Fruit fly (Drosophila melanogaster) whole organism, adult: Measurements from ENCODE around the gene CNPYb.

Experiments
- CG11617 ChIP-seq: fragments of 200-800 bp; sonication (Bioruptor generic); optimal IDR thresholded peaks from 2 replicates; lab custom pipeline; 2017; ENCODE audit warnings: mild to moderate bottlenecking, missing biosample characterization, missing genetic modification reagents, missing genetic modification characterization
- CG12768 ChIP-seq: fragments of 200-800 bp; sonication (Bioruptor generic); optimal IDR thresholded peaks from 2 replicates; lab custom pipeline; 2017; ENCODE audit warnings: missing biosample characterization, missing genetic modification characterization, mild to moderate bottlenecking, moderate library complexity, missing genetic modification reagents
- CG14711 ChIP-seq: fragments of 200-800 bp; sonication (Bioruptor generic); optimal IDR thresholded peaks from 2 replicates; lab custom pipeline; 2018; ENCODE audit warnings: missing biosample characterization, mild to moderate bottlenecking, missing genetic modification characterization, moderate library complexity
- CG5204 ChIP-seq: fragments of 200-800 bp; sonication (Bioruptor generic); optimal IDR thresholded peaks from 2 replicates; lab custom pipeline; 2016; ENCODE audit warnings: missing biosample characterization, missing genetic modification characterization
- CG7045 ChIP-seq: fragments of 200-800 bp; sonication (Bioruptor generic); optimal IDR thresholded peaks from 2 replicates; lab custom pipeline; 2017; ENCODE audit warnings: missing biosample characterization, mild to moderate bottlenecking, missing genetic modification characterization
- Clk ChIP-seq: fragments of 200-800 bp; sonication (Bioruptor generic); optimal IDR thresholded peaks from 2 replicates; lab custom pipeline; 2017; ENCODE audit warnings: missing biosample characterization, missing genetic modification characterization
- Hr96 ChIP-seq: fragments of 200-800 bp; sonication (Bioruptor generic); optimal IDR thresholded peaks from 2 replicates; lab custom pipeline; 2016; ENCODE audit warnings: missing biosample characterization, missing genetic modification characterization
- bab1 ChIP-seq: fragments of 200-800 bp; sonication (Bioruptor generic); optimal IDR thresholded peaks from 3 replicates; lab custom pipeline; 2019; ENCODE audit warnings: missing biosample characterization, mild to moderate bottlenecking, missing genetic modification characterization, moderate library complexity
- cnc ChIP-seq, 2 experiments: fragments of >200 bp; optimal IDR thresholded peaks; 2 replicates each; lab custom pipeline; 2017
- kay ChIP-seq: fragments of 200-800 bp; sonication (Bioruptor generic); peaks from one replicate; lab custom pipeline; 2016; ENCODE audit warnings: missing biosample characterization, missing genetic modification characterization, borderline replicate concordance
- ovo ChIP-seq: fragments of 200-800 bp; sonication (Bioruptor generic); optimal IDR thresholded peaks from 2 replicates; lab custom pipeline; 2016; ENCODE audit warnings: missing biosample characterization, missing genetic modification characterization
- tj ChIP-seq: fragments of 200-800 bp; sonication (Bioruptor generic); optimal IDR thresholded peaks from 3 replicates; lab custom pipeline; 2017; ENCODE audit warnings: missing biosample characterization, mild to moderate bottlenecking, missing genetic modification characterization, moderate library complexity
- toe ChIP-seq: fragments of 200-800 bp; sonication (Bioruptor generic); optimal IDR thresholded peaks from 2 replicates; lab custom pipeline; 2016; ENCODE audit warnings: missing biosample characterization, missing genetic modification characterization

DNA sequence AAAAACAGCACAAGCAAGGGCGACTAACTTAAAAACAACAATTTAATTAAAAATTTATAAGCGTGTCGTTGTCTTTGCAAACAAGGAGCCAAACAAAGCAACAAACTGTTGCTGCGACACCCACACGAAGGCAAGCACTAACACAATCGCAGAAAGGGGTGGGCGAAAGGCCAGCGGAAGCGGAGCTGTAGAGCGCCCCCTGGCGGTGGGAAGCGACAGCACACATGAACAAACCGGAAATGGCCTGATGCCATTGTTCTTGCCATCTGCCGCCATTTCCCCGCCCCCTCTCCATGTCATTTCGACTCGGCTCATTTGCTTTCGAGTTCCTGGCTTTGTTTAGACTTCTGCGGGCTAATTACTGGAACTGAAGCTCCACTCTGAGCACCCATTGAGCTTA lies 36.6 kb upstream of the CNPYb start:
- TF ChIP-seq Hr96 (GFP tag; lab: Kevin White, UChicago) (no peak), kay (GFP tag; lab: Kevin White, UChicago) (no peak), cnc (optimal IDR thresholded peaks at IDR 0.05; lab: Kevin White, UChicago) (no peak), ovo (no peak), toe (no peak), CG14711 (no peak), bab1 (GFP tag; lab: Kevin White, UChicago) (no peak), CG5204 (GFP tag; lab: Kevin White, UChicago) (no peak), CG11617 (GFP tag; lab: Kevin White, UChicago) (no peak), tj (GFP tag; lab: Kevin White, UChicago) (no peak), CG12768 (GFP tag; lab: Kevin White, UChicago) (no peak), Clk (GFP tag; lab: Kevin White, UChicago) (no peak), CG7045 (GFP tag; lab: Kevin White, UChicago) (no peak)
